Worm (Caenorhabditis elegans) whole organism, L4 larva: Measurements from ENCODE around the gene F46G11.6.

Experiments
- D1046.2 ChIP-seq: fragments of 200-800 bp; sonication (Bioruptor generic); IDR thresholded peaks from 2 replicates; pipeline ENCODE4 v1.3.6; 2022; ENCODE audit warnings: missing genetic modification characterization, missing compliant biosample characterization
- Y75B8A.6 ChIP-seq: fragments of 200-800 bp; sonication (Bioruptor generic); IDR thresholded peaks from 2 replicates; pipeline ENCODE4 v1.3.6; 2022; ENCODE audit warnings: missing genetic modification reagents, missing genetic modification characterization, missing compliant biosample characterization
- ZK546.5 ChIP-seq, 2 experiments: sonication (generic microtip); optimal IDR thresholded peaks; 2 replicates each; lab custom pipeline; 2017; ENCODE audit warnings: missing biosample characterization in 2 of 2, missing genetic modification characterization in 2 of 2
- aha-1 ChIP-seq: fragments of 150-350 bp; peaks from one replicate; lab custom pipeline; 2014; ENCODE audit warnings: missing biosample characterization, missing genetic modification characterization
- arid-1 ChIP-seq: fragments of 200-800 bp; sonication (Bioruptor generic); conservative IDR thresholded peaks from 2 replicates; pipeline ENCODE4 v1.3.6; 2022; ENCODE audit warnings: missing genetic modification reagents, missing genetic modification characterization, missing compliant biosample characterization
- ceh-20 ChIP-seq: fragments of 200-800 bp; sonication (Bioruptor generic); IDR thresholded peaks from 2 replicates; pipeline ENCODE4 v1.3.6; 2022; ENCODE audit warnings: missing genetic modification reagents, missing genetic modification characterization, missing compliant biosample characterization
- ceh-28 ChIP-seq: fragments of 150-350 bp; optimal IDR thresholded peaks from 2 replicates; lab custom pipeline; 2014; ENCODE audit warnings: missing biosample characterization, missing genetic modification reagents, missing genetic modification characterization
- cey-2 ChIP-seq: sonication (generic microtip); optimal IDR thresholded peaks from 3 replicates; lab custom pipeline; 2017; ENCODE audit warnings: missing genetic modification characterization, mild to moderate bottlenecking, missing compliant biosample characterization, antibody characterized with exemption, borderline replicate concordance; ENCODE audit not compliant: insufficient read depth
- daf-16 ChIP-seq, 3 experiments: sonication (generic microtip); optimal IDR thresholded peaks; 2 replicates each; lab custom pipeline; 2016 to 2017; ENCODE audit warnings: missing genetic modification characterization in 3 of 3, missing genetic modification reagents in 3 of 3, mild to moderate bottlenecking in 2 of 3, missing compliant biosample characterization in 2 of 3, missing biosample characterization in 1 of 3, moderate library complexity in 1 of 3
- dpl-1 ChIP-seq: fragments of 150-350 bp; optimal IDR thresholded peaks from 2 replicates; lab custom pipeline; 2014; ENCODE audit warnings: missing biosample characterization, missing genetic modification reagents, missing genetic modification characterization
- duxl-1 ChIP-seq: sonication (generic microtip); optimal IDR thresholded peaks from 2 replicates; lab custom pipeline; 2016; ENCODE audit warnings: mild to moderate bottlenecking, missing genetic modification characterization, moderate library complexity, missing compliant biosample characterization; ENCODE audit not compliant: poor library complexity
- egl-43 ChIP-seq: fragments of 200-800 bp; sonication (Bioruptor generic); IDR thresholded peaks from 2 replicates; pipeline ENCODE4 v1.3.6; 2022; ENCODE audit warnings: missing genetic modification reagents, missing genetic modification characterization, missing compliant biosample characterization
- fkh-10 ChIP-seq: fragments of 150-350 bp; optimal IDR thresholded peaks from 2 replicates; lab custom pipeline; 2014; ENCODE audit warnings: missing biosample characterization, missing genetic modification reagents, missing genetic modification characterization
- gei-8 ChIP-seq: fragments of 200-800 bp; sonication (Bioruptor generic); optimal IDR thresholded peaks from 2 replicates; lab custom pipeline; 2018; ENCODE audit warnings: mild to moderate bottlenecking, missing genetic modification characterization, missing compliant biosample characterization
- hlh-30 ChIP-seq: sonication (generic microtip); optimal IDR thresholded peaks from 2 replicates; lab custom pipeline; 2017; ENCODE audit warnings: antibody characterized with exemption, mild to moderate bottlenecking, missing genetic modification characterization, missing compliant biosample characterization; ENCODE audit not compliant: insufficient read depth
- jun-1 ChIP-seq: fragments of 150-350 bp; optimal IDR thresholded peaks from 2 replicates; lab custom pipeline; 2014; ENCODE audit warnings: missing biosample characterization, missing genetic modification reagents, missing genetic modification characterization
- lin-15B ChIP-seq: fragments of 150-350 bp; sonication (generic microtip); optimal IDR thresholded peaks from 3 replicates; lab custom pipeline; 2014; ENCODE audit warnings: missing biosample characterization, missing genetic modification characterization
- lin-29 ChIP-seq: fragments of 200-800 bp; sonication (Bioruptor generic); IDR thresholded peaks from 2 replicates; pipeline ENCODE4 v1.3.6; 2022; ENCODE audit warnings: missing genetic modification reagents, missing genetic modification characterization, missing compliant biosample characterization
- lsy-2 ChIP-seq, 2 experiments: fragments of 150-350 bp in 1 of 2; sonication (generic microtip) in 1 of 2; optimal IDR thresholded peaks; 2 replicates each; lab custom pipeline; 2014 to 2017; ENCODE audit warnings: missing biosample characterization in 2 of 2, missing genetic modification characterization in 2 of 2
- mdl-1 ChIP-seq, 2 experiments: fragments of 150-350 bp in 1 of 2; sonication (generic microtip) in 1 of 2; optimal IDR thresholded peaks; 2 replicates each; lab custom pipeline; 2014 to 2017; ENCODE audit warnings: missing biosample characterization in 2 of 2, missing genetic modification characterization in 2 of 2
- mep-1 ChIP-seq: fragments of 150-350 bp; sonication (generic microtip); optimal IDR thresholded peaks from 3 replicates; lab custom pipeline; 2014; ENCODE audit warnings: missing biosample characterization, missing genetic modification characterization
- nhr-25 ChIP-seq: sonication (generic microtip); optimal IDR thresholded peaks from 2 replicates; lab custom pipeline; 2017; ENCODE audit warnings: missing genetic modification characterization, mild to moderate bottlenecking, missing compliant biosample characterization, antibody characterized with exemption, moderate library complexity, borderline replicate concordance; ENCODE audit not compliant: insufficient read depth
- nhr-28 ChIP-seq: fragments of 150-350 bp; optimal IDR thresholded peaks from 2 replicates; lab custom pipeline; 2014; ENCODE audit warnings: missing biosample characterization, missing genetic modification characterization
- pha-4 ChIP-seq, 2 experiments: fragments of 150-350 bp in 1 of 2; fragments of 200-800 bp in 1 of 2; sonication (Bioruptor generic) in 1 of 2; IDR thresholded peaks in 1 of 2; optimal IDR thresholded peaks in 1 of 2; 2 replicates each; pipeline versions ENCODE4 v1.3.6 to Lab custom; 2014 to 2022; ENCODE audit warnings: missing genetic modification characterization in 2 of 2, missing genetic modification reagents in 2 of 2, missing biosample characterization in 1 of 2, missing compliant biosample characterization in 1 of 2
- pqm-1 ChIP-seq: sonication (generic microtip); optimal IDR thresholded peaks from 2 replicates; lab custom pipeline; 2017; ENCODE audit warnings: missing biosample characterization, missing genetic modification characterization
- rbr-2 ChIP-seq: sonication (generic microtip); optimal IDR thresholded peaks from 2 replicates; lab custom pipeline; 2016; ENCODE audit warnings: missing genotype, missing genetic modification characterization, missing compliant biosample characterization
- saeg-2 ChIP-seq: fragments of 200-800 bp; sonication (Bioruptor generic); IDR thresholded peaks from 2 replicates; pipeline ENCODE4 v1.3.6; 2022; ENCODE audit warnings: missing genetic modification reagents, missing genetic modification characterization, missing compliant biosample characterization
- snpc-4 ChIP-seq: fragments of 150-350 bp; optimal IDR thresholded peaks from 2 replicates; lab custom pipeline; 2014; ENCODE audit warnings: missing biosample characterization, missing genetic modification characterization
- tag-97 ChIP-seq: fragments of 200-800 bp; sonication (Bioruptor generic); IDR thresholded peaks from 2 replicates; pipeline ENCODE4 v1.3.6; 2022; ENCODE audit warnings: missing genetic modification characterization, missing compliant biosample characterization
- unc-62 ChIP-seq, 3 experiments: fragments of 150-350 bp in 1 of 3; sonication (generic microtip); optimal IDR thresholded peaks in 2 of 3; peaks in 1 of 3; 1 replicate in 1 of 3; 2 replicates in 2 of 3; lab custom pipeline; 2014 to 2017; ENCODE audit warnings: missing biosample characterization in 3 of 3, missing genetic modification characterization in 3 of 3, missing genetic modification reagents in 3 of 3, missing genotype in 1 of 3

F46G11.6 gene

DNA sequence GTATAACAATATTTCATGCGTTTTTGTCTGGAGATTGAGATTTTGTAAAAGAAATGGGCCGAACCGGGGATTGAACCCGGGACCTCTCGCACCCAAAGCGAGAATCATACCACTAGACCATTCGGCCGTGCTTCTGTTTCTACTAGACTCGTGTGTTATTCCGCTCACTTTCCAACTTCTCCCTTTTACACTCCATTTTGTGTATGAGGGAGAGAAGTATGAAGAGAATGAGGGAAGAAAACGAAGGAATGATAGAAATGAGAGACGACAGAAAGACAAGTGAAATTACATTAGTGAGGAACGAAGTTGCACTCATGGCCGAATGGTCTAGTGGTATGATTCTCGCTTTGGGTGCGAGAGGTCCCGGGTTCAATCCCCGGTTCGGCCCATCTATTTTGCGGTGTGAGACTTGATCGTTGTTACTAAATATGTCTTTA lies 14.9 kb downstream of the F46G11.6 start (continued):
- TF ChIP-seq daf-16 (GFP tag; optimal IDR thresholded peaks at IDR 0.05; lab: Kevin White, UChicago) (peak; percentile 86 to 90), daf-16 (tag; optimal IDR thresholded peaks at IDR 0.05; lab: Kevin White, UChicago) (peak; percentile 75), ceh-28 (peak; percentile 26), Y75B8A.6 (GFP tag; lab: Robert Waterston, UW) (peak; percentile 76; the same call in 1 of the 2 replicates), egl-43 (peak; percentile 98)

DNA sequence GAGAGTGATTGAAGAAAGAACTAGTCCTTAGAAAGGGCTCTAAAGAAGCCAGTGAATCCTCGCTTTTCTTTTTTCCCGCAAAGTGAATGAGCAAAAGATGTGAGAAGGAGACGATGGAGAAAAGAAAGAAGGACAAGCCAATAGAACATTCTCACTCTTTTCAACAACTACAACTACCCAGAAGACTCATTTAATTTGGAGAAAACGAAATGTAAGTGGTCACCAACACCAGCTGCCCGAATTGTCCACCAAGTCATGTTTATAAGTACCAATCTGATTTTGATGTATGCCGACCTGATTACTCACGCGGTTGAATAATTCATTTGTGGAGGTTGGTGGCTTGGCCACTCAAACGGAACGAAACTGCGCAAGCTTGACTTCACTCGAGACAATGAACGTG lies 16.3 kb downstream of the F46G11.6 start:
- TF ChIP-seq pqm-1 (tag; lab: Kevin White, UChicago): no peak
- TF ChIP-seq ceh-20: no peak
- TF ChIP-seq aha-1 (tag; lab: Kevin White, UChicago): no peak
- no peak for TF ChIP-seq rbr-2
- TF ChIP-seq, all 104 proteins: peak for 0

DNA sequence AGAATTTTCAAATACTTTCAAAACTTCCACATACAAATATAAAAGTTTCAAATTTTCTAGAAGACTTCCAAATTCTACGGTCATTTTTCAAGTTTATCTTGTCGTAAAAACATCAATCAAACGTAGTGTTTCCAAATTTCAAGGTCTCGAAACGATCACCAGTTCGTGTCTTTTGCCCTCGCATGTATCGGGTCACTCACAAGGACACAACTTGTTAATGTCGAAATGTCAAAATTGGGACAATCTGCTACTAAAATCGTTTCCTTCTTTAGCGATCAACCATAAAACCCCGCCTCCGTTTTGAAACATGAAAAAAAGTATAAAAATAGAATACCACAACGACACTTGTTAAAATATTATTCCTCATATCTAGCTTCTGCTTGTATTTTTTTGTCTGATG lies 17.2 kb downstream of the F46G11.6 start:
- TF ChIP-seq ZK546.5 (tag; optimal IDR thresholded peaks at IDR 0.05; lab: Kevin White, UChicago): no peak
- no peak for TF ChIP-seq egl-43
- no peak for TF ChIP-seq lin-15B (tag; lab: Kevin White, UChicago)
- no peak for TF ChIP-seq snpc-4 (tag; lab: Kevin White, UChicago)
- TF ChIP-seq pha-4 (GFP tag; IDR thresholded peaks at IDR 0.05; lab: Robert Waterston, UW): no peak
- TF ChIP-seq pha-4 (tag; optimal IDR thresholded peaks at IDR 0.05; lab: Kevin White, UChicago): no peak
- no peak for TF ChIP-seq cey-2 (tag; lab: Kevin White, UChicago)
- TF ChIP-seq jun-1 (tag; lab: Kevin White, UChicago): no peak
- TF ChIP-seq rbr-2: no peak
- TF ChIP-seq D1046.2 (GFP tag; lab: Robert Waterston, UW): no peak
- no peak for TF ChIP-seq mep-1
- no peak for TF ChIP-seq duxl-1 (tag; lab: Kevin White, UChicago)
- TF ChIP-seq tag-97 (GFP tag; lab: Robert Waterston, UW): no peak
- no peak for TF ChIP-seq saeg-2 (GFP tag; lab: Robert Waterston, UW)
- no peak for TF ChIP-seq gei-8 (GFP tag; lab: Kevin White, UChicago)
- TF ChIP-seq dpl-1: no peak
- TF ChIP-seq nhr-25 (tag; lab: Kevin White, UChicago): peak; percentile 81
- peak in 1 of 2 experiments; percentile 96 for TF ChIP-seq unc-62 (GFP tag; optimal IDR thresholded peaks at IDR 0.05 in 1 of 2; lab: Kevin White, UChicago)
- TF ChIP-seq unc-62 (tag; optimal IDR thresholded peaks at IDR 0.05; lab: Kevin White, UChicago): no peak
- TF ChIP-seq ceh-20: no peak

DNA sequence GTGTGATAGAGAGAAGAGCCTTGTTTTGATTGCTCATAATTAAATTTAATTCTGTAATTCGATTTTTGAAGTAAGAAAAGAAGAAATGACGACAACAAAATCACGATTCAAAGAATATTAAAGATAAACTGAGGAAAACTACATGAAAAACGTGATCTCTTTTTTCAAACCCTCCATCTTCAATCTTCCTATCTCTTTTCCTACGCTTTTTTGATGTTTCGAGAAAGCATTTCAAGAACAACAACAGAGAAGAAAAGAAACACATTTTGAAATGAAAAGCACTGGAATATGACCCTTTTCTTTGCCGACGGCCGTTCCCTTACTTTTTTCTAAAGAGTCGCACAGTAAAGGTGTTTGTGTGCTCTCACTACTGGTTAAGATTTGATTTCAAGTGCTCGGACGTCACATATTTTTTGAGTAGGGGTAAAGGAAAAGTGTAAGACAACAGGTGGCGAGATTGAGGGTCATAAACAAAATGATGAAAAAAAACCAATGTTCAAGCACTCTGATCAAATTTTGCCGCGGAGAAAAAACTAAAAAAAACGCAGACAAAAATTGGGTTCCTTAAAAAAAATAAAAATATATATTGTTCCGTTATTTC lies 19.7 kb downstream of the F46G11.6 start, which contains the start of gene F13D11.3:
Gene F13D11.3, minus strand, starts transcription at position 51 of the 601 bp plus-strand sequence.
- TF ChIP-seq daf-16 (GFP tag; optimal IDR thresholded peaks at IDR 0.05; lab: Kevin White, UChicago) (peak in 1 of 2 experiments; percentile 34), daf-16 (tag; optimal IDR thresholded peaks at IDR 0.05; lab: Kevin White, UChicago) (no peak), lsy-2 (tag; optimal IDR thresholded peaks at IDR 0.05; lab: Kevin White, UChicago) (no peak), unc-62 (GFP tag; optimal IDR thresholded peaks at IDR 0.05 in 1 of 2; lab: Kevin White, UChicago) (peak in 1 of 2 experiments; percentile 77), unc-62 (tag; optimal IDR thresholded peaks at IDR 0.05; lab: Kevin White, UChicago) (no peak)

DNA sequence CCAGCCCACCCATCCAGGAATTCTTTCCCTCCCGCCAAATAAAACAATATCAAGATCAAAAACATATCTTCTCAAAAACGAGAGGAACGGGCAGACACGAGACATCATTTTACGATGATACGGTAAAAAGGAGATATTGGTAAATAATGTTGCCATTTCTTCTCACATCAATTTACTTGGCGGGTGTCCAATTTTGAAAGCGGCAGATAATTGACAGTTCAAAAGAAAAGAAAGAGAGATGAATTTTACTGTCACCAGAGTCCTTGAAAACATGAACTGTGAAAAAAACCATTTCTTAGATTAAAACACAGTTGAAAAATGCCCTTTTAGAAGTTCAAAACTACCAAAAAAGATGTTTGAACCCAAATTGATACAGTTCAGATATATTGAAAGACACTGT lies 24.4 kb downstream of the F46G11.6 start:
- TF ChIP-seq mep-1: peak; percentile 31
- TF ChIP-seq hlh-30 (tag; lab: Kevin White, UChicago): peak; percentile 17
- peak; percentile 44 for TF ChIP-seq aha-1 (tag; lab: Kevin White, UChicago)
- TF ChIP-seq mdl-1 (tag; optimal IDR thresholded peaks at IDR 0.05; lab: Kevin White, UChicago): peak in 1 of 2 experiments; percentile 38
- no peak for TF ChIP-seq fkh-10 (GFP tag; lab: Kevin White, UChicago)
- TF ChIP-seq nhr-25 (tag; lab: Kevin White, UChicago): peak; percentile 20
- TF ChIP-seq lin-29: no peak
- TF ChIP-seq arid-1 (GFP tag; lab: Robert Waterston, UW): no peak
- peak; percentile 67 for TF ChIP-seq nhr-28 (tag; lab: Kevin White, UChicago)
